Fruit fly (Drosophila melanogaster): ENCODE data around the gene nAChRbeta3.

nAChRbeta3 gene

dm6 chr2L:512028-512427 is 32.9 kb upstream of the nAChRbeta3 start (continued):
- TF ChIP-seq wek (GFP tag; optimal IDR thresholded peaks at IDR 0.05), result no peak
- TF ChIP-seq dpn (GFP tag; optimal IDR thresholded peaks at IDR 0.05), result peak; percentile 23 to 67
- peak; percentile 63 for TF ChIP-seq tio (GFP tag; optimal IDR thresholded peaks at IDR 0.05)
- TF ChIP-seq CG11398 (GFP tag; optimal IDR thresholded peaks at IDR 0.05), result no peak
- no peak for TF ChIP-seq NC2β (GFP tag; optimal IDR thresholded peaks at IDR 0.05)
- no peak for TF ChIP-seq CG8089 (GFP tag; optimal IDR thresholded peaks at IDR 0.05)
- peak; percentile 28 for TF ChIP-seq CG1529 (GFP tag; optimal IDR thresholded peaks at IDR 0.05)
- TF ChIP-seq ci (GFP tag; IDR thresholded peaks at IDR 0.05), result peak; percentile 83
- TF ChIP-seq sc (optimal IDR thresholded peaks at IDR 0.05), result no peak
- peak; percentile 54 for TF ChIP-seq sc (GFP tag; optimal IDR thresholded peaks at IDR 0.05)
- no peak for TF ChIP-seq gcm2 (GFP tag; optimal IDR thresholded peaks at IDR 0.05)
- TF ChIP-seq MESR4 (GFP tag; optimal IDR thresholded peaks at IDR 0.05), result no peak
- TF ChIP-seq CG14050 (GFP tag; IDR thresholded peaks at IDR 0.05), result peak; percentile 38; the same call in 1 of the 3 replicates
- no peak for TF ChIP-seq fd102C (GFP tag; optimal IDR thresholded peaks at IDR 0.05)
- TF ChIP-seq pb (GFP tag; optimal IDR thresholded peaks at IDR 0.05), result no peak
- no peak for TF ChIP-seq YL-1 (GFP tag; optimal IDR thresholded peaks at IDR 0.05)
- TF ChIP-seq HmgZ (tag; optimal IDR thresholded peaks at IDR 0.05), result peak; percentile 38
- TF ChIP-seq nom (GFP tag; optimal IDR thresholded peaks at IDR 0.05), result no peak
- TF ChIP-seq D19A (tag; optimal IDR thresholded peaks at IDR 0.05), result peak; percentile 54
- peak; percentile 19 for TF ChIP-seq CG15601 (tag; optimal IDR thresholded peaks at IDR 0.05)
- no peak for TF ChIP-seq eyg (GFP tag; optimal IDR thresholded peaks at IDR 0.05)
- no peak for TF ChIP-seq Ravus (GFP tag; IDR thresholded peaks at IDR 0.05)
- TF ChIP-seq NfI (GFP tag; optimal IDR thresholded peaks at IDR 0.05), result peak; percentile 71
- no peak for TF ChIP-seq CG33557 (GFP tag; optimal IDR thresholded peaks at IDR 0.05)
- TF ChIP-seq unpg (GFP tag; optimal IDR thresholded peaks at IDR 0.05), result peak; percentile 73
- peak; percentile 5 for TF ChIP-seq caup (GFP tag; optimal IDR thresholded peaks at IDR 0.05; ENCODE audit: severe bottlenecking)
- peak; percentile 76 for TF ChIP-seq dysf (GFP tag; IDR thresholded peaks at IDR 0.05)
- peak; percentile 1 for TF ChIP-seq CG18764 (GFP tag; optimal IDR thresholded peaks at IDR 0.05)
- peak; percentile 20; the same call in 1 of the 2 replicates for TF ChIP-seq CG8765 (GFP tag; IDR thresholded peaks at IDR 0.05)
- TF ChIP-seq bsh (GFP tag; optimal IDR thresholded peaks at IDR 0.05), result peak in 1 of 2 experiments; percentile 81
- TF ChIP-seq fd3F (GFP tag; optimal IDR thresholded peaks at IDR 0.05), result peak; percentile 23
- peak; percentile 81 for TF ChIP-seq CG11504 (tag; optimal IDR thresholded peaks at IDR 0.05)
- TF ChIP-seq Dfd (GFP tag; optimal IDR thresholded peaks at IDR 0.05), result no peak
- peak; percentile 60 for TF ChIP-seq CG9727 (GFP tag; optimal IDR thresholded peaks at IDR 0.05)
- peak; percentile 49; the same call in 1 of the 3 replicates for TF ChIP-seq CG17361 (GFP tag; IDR thresholded peaks at IDR 0.05)
- TF ChIP-seq BtbVII (GFP tag; optimal IDR thresholded peaks at IDR 0.05), result no peak
- peak; percentile 46 for TF ChIP-seq ewg (GFP tag; optimal IDR thresholded peaks at IDR 0.05)
- no peak for TF ChIP-seq GATAe (GFP tag; conservative IDR thresholded peaks at IDR 0.05)
- peak; percentile 69 for TF ChIP-seq CG8388 (GFP tag; optimal IDR thresholded peaks at IDR 0.05)
- no peak for TF ChIP-seq br (optimal IDR thresholded peaks at IDR 0.05)
- TF ChIP-seq Asciz (GFP tag; optimal IDR thresholded peaks at IDR 0.05), result no peak
- TF ChIP-seq CG2202 (tag; optimal IDR thresholded peaks at IDR 0.05), result peak; percentile 45
- TF ChIP-seq tap (tag; optimal IDR thresholded peaks at IDR 0.05), result peak; percentile 32
- TF ChIP-seq CG15479 (GFP tag; optimal IDR thresholded peaks at IDR 0.05), result no peak
- no peak for TF ChIP-seq CG9609 (GFP tag; optimal IDR thresholded peaks at IDR 0.05)
- no peak for TF ChIP-seq CG2129 (GFP tag; IDR thresholded peaks at IDR 0.05; ENCODE audit: partially characterized antibody)
- peak; percentile 55; the same call in 2 of the 3 replicates for TF ChIP-seq CG11456 (GFP tag; IDR thresholded peaks at IDR 0.05)
- TF ChIP-seq CG15269 (tag; optimal IDR thresholded peaks at IDR 0.05), result peak; percentile 69
- no peak for TF ChIP-seq HLH54F (GFP tag; optimal IDR thresholded peaks at IDR 0.05)
- TF ChIP-seq al (GFP tag; IDR thresholded peaks at IDR 0.05), result no peak
- peak; percentile 12 for TF ChIP-seq CG4854 (GFP tag; optimal IDR thresholded peaks at IDR 0.05)

All from whole organism, embryonic.